Worm (Caenorhabditis elegans) whole organism, mixed stage, embryonic: ENCODE measurements around the gene Y39A1A.2.

Source experiments
- M03D4.4 ChIP-seq: sonication (generic microtip); optimal IDR thresholded peaks from 2 replicates; lab custom pipeline; 2017; ENCODE audit warnings: mild to moderate bottlenecking, missing genetic modification characterization, missing compliant biosample characterization
- bed-3 ChIP-seq: fragments of 200-800 bp; sonication (Bioruptor generic); optimal IDR thresholded peaks from 3 replicates; lab custom pipeline; 2018; ENCODE audit warnings: mild to moderate bottlenecking, missing genetic modification characterization, moderate library complexity, missing compliant biosample characterization
- blmp-1 ChIP-seq: fragments of 150-350 bp; optimal IDR thresholded peaks from 2 replicates; lab custom pipeline; 2014; ENCODE audit warnings: missing biosample characterization, missing genetic modification characterization
- ceh-39 ChIP-seq: fragments of 150-350 bp; optimal IDR thresholded peaks from 2 replicates; lab custom pipeline; 2014; ENCODE audit warnings: missing biosample characterization, missing genetic modification characterization
- ceh-43 ChIP-seq: fragments of 200-800 bp; sonication (Bioruptor generic); optimal IDR thresholded peaks from 2 replicates; lab custom pipeline; 2018; ENCODE audit warnings: mild to moderate bottlenecking, missing genetic modification characterization, moderate library complexity, missing compliant biosample characterization
- ceh-83 ChIP-seq: fragments of 200-800 bp; sonication (Bioruptor generic); optimal IDR thresholded peaks from 2 replicates; lab custom pipeline; 2018; ENCODE audit warnings: mild to moderate bottlenecking, missing genetic modification characterization, missing compliant biosample characterization
- ces-1 ChIP-seq: fragments of 150-350 bp; optimal IDR thresholded peaks from 2 replicates; lab custom pipeline; 2014; ENCODE audit warnings: missing biosample characterization, missing genetic modification reagents, missing genetic modification characterization
- cnd-1 ChIP-seq: fragments of 200-800 bp; sonication (Bioruptor generic); optimal IDR thresholded peaks from 2 replicates; lab custom pipeline; 2018; ENCODE audit warnings: mild to moderate bottlenecking, missing genetic modification characterization, missing compliant biosample characterization
- drap-1 ChIP-seq: fragments of 200-800 bp; sonication (Bioruptor generic); optimal IDR thresholded peaks from 3 replicates; lab custom pipeline; 2018; ENCODE audit warnings: mild to moderate bottlenecking, missing genetic modification characterization, missing compliant biosample characterization
- elt-1 ChIP-seq: sonication (generic microtip); optimal IDR thresholded peaks from 2 replicates; lab custom pipeline; 2017; ENCODE audit warnings: missing genetic modification characterization, mild to moderate bottlenecking, missing compliant biosample characterization, antibody characterized with exemption, moderate library complexity, borderline replicate concordance; ENCODE audit not compliant: insufficient read depth
- elt-3 ChIP-seq: fragments of 150-350 bp; optimal IDR thresholded peaks from 2 replicates; lab custom pipeline; 2014; ENCODE audit warnings: missing biosample characterization, missing genetic modification characterization
- flh-1 ChIP-seq: fragments of 200-800 bp; sonication (Bioruptor generic); optimal IDR thresholded peaks from 2 replicates; lab custom pipeline; 2018; ENCODE audit warnings: mild to moderate bottlenecking, missing genetic modification characterization, moderate library complexity, missing compliant biosample characterization
- ham-2 ChIP-seq: fragments of 200-800 bp; sonication (Bioruptor generic); optimal IDR thresholded peaks from 2 replicates; lab custom pipeline; 2018; ENCODE audit warnings: mild to moderate bottlenecking, missing genetic modification characterization, missing compliant biosample characterization
- hlh-1 ChIP-seq: fragments of 150-350 bp; optimal IDR thresholded peaks from 2 replicates; lab custom pipeline; 2014; ENCODE audit warnings: missing biosample characterization, missing genetic modification reagents, missing genetic modification characterization
- lin-13 ChIP-seq: fragments of 150-350 bp; optimal IDR thresholded peaks from 2 replicates; lab custom pipeline; 2014; ENCODE audit warnings: missing biosample characterization, missing genetic modification characterization
- lin-32 ChIP-seq: fragments of 200-800 bp; sonication (Bioruptor generic); optimal IDR thresholded peaks from 2 replicates; lab custom pipeline; 2018; ENCODE audit warnings: mild to moderate bottlenecking, missing genetic modification characterization, missing compliant biosample characterization
- lsy-2 ChIP-seq: fragments of 150-350 bp; optimal IDR thresholded peaks from 2 replicates; lab custom pipeline; 2014; ENCODE audit warnings: missing biosample characterization, missing genetic modification characterization
- mab-5 ChIP-seq: fragments of 150-350 bp; optimal IDR thresholded peaks from 2 replicates; lab custom pipeline; 2014; ENCODE audit warnings: missing biosample characterization, missing genetic modification characterization
- mep-1 ChIP-seq: fragments of 150-350 bp; optimal IDR thresholded peaks from 2 replicates; lab custom pipeline; 2017; ENCODE audit warnings: missing biosample characterization, missing genetic modification reagents, missing genetic modification characterization, inconsistent platforms
- mls-2 ChIP-seq: sonication (generic microtip); optimal IDR thresholded peaks from 2 replicates; lab custom pipeline; 2016; ENCODE audit warnings: mild to moderate bottlenecking, missing genetic modification characterization, moderate library complexity, missing compliant biosample characterization
- nhr-12 ChIP-seq: fragments of 150-350 bp; optimal IDR thresholded peaks from 2 replicates; lab custom pipeline; 2014; ENCODE audit warnings: missing biosample characterization, missing genetic modification characterization
- nhr-2 ChIP-seq: fragments of 150-350 bp; optimal IDR thresholded peaks from 2 replicates; lab custom pipeline; 2014; ENCODE audit warnings: missing biosample characterization, missing genetic modification characterization
- nhr-237 ChIP-seq: fragments of 150-350 bp; optimal IDR thresholded peaks from 2 replicates; lab custom pipeline; 2014; ENCODE audit warnings: missing biosample characterization, missing genetic modification characterization
- nhr-28 ChIP-seq: fragments of 150-350 bp; optimal IDR thresholded peaks from 2 replicates; lab custom pipeline; 2014; ENCODE audit warnings: missing biosample characterization, missing genetic modification characterization
- nhr-76 ChIP-seq: sonication (generic microtip); optimal IDR thresholded peaks from 2 replicates; lab custom pipeline; 2017; ENCODE audit warnings: missing biosample characterization, missing genetic modification characterization
- pha-4 ChIP-seq: fragments of 150-350 bp; optimal IDR thresholded peaks from 2 replicates; lab custom pipeline; 2018; ENCODE audit warnings: missing biosample characterization, missing genetic modification reagents, missing genetic modification characterization
- sem-2 ChIP-seq: fragments of 200-800 bp; sonication (Bioruptor generic); optimal IDR thresholded peaks from 2 replicates; lab custom pipeline; 2018; ENCODE audit warnings: mild to moderate bottlenecking, missing genetic modification characterization, missing compliant biosample characterization
- snpc-4 ChIP-seq: fragments of 150-350 bp; optimal IDR thresholded peaks from 2 replicates; lab custom pipeline; 2014; ENCODE audit warnings: missing biosample characterization, missing genetic modification characterization
- sptf-1 ChIP-seq: sonication (generic microtip); optimal IDR thresholded peaks from 2 replicates; lab custom pipeline; 2017; ENCODE audit warnings: mild to moderate bottlenecking, missing genetic modification characterization, moderate library complexity, missing compliant biosample characterization
- tbx-8 ChIP-seq: fragments of 200-800 bp; sonication (Bioruptor generic); optimal IDR thresholded peaks from 2 replicates; lab custom pipeline; 2018; ENCODE audit warnings: mild to moderate bottlenecking, missing genetic modification characterization, moderate library complexity, missing compliant biosample characterization
- unc-120 ChIP-seq: sonication (generic microtip); optimal IDR thresholded peaks from 2 replicates; lab custom pipeline; 2017; ENCODE audit warnings: missing genetic modification characterization, missing compliant biosample characterization; ENCODE audit not compliant: poor library complexity, severe bottlenecking
- unc-39 ChIP-seq: fragments of 150-350 bp; optimal IDR thresholded peaks from 2 replicates; lab custom pipeline; 2014; ENCODE audit warnings: missing biosample characterization, missing genetic modification characterization
- unc-62 ChIP-seq: fragments of 150-350 bp; optimal IDR thresholded peaks from 2 replicates; lab custom pipeline; 2014; ENCODE audit warnings: missing biosample characterization, missing genetic modification reagents, missing genetic modification characterization
- zip-8 ChIP-seq: fragments of 150-350 bp; optimal IDR thresholded peaks from 2 replicates; lab custom pipeline; 2014; ENCODE audit warnings: missing biosample characterization, missing genetic modification characterization
- ztf-11 ChIP-seq: fragments of 150-350 bp; optimal IDR thresholded peaks from 2 replicates; lab custom pipeline; 2014; ENCODE audit warnings: missing biosample characterization, missing genetic modification characterization

Gene Y39A1A.2

DNA sequence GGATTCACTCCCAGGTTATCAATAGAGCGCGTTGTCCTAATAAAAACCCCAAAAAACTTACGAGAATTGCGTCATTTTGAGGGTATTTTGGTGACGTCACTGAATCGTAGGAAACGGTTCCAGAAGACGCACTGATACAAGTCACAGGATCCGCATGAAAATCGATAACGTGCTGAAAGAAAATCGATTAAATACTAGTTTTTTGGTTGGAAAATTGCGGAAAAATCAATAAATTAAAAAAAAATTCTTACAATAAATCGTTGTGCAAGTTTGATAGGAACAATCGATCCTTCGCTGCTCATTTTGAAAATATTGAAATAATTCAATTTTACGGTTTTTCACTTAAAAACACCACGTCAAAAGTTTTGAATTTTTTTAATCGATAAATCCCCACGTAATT, at the start of gene Y39A1A.2:
Gene Y39A1A.2 (minus strand): TSS at position 319 of the 400 bp plus-strand sequence.
- TF ChIP-seq zip-8 (tag; lab: Kevin White, UChicago) (peak; percentile 76), pha-4 (tag; lab: Kevin White, UChicago) (no peak)

ce11 chrIII:10652833-10653232, 49.5 kb upstream of the Y39A1A.2 start:
- TF ChIP-seq hlh-1 (tag; lab: Kevin White, UChicago) (no peak), ceh-83 (no peak), snpc-4 (tag; lab: Kevin White, UChicago) (no peak), zip-8 (tag; lab: Kevin White, UChicago) (peak; percentile 79), cnd-1 (no peak)

DNA sequence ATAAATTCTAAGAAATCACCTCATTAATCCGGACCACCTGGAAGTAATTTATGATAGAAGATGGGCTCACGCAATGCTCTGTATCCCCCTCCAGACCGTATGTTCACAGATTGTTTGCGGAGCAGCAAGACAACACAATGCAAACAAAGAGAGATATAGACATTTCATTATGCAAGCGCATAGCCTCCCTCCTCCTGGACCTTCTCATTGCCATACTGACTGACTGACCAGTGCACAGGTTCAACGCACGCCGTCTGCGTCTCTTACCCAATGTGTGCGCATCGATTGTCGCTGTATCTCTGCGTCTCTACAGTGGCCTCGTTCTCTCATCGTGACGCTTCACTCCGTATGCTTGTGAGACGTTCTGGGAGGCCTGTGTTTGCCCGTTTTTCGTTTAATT, 48.3 kb upstream of the Y39A1A.2 start:
- TF ChIP-seq mls-2 (tag; lab: Kevin White, UChicago): peak; percentile 56
- TF ChIP-seq mep-1 (tag; lab: Kevin White, UChicago): no peak
- TF ChIP-seq ces-1 (GFP tag; lab: Kevin White, UChicago): peak; percentile 67
- peak; percentile 54 for TF ChIP-seq lsy-2 (tag; lab: Kevin White, UChicago)
- no peak for TF ChIP-seq ceh-83
- TF ChIP-seq unc-120 (tag; lab: Kevin White, UChicago): no peak
- TF ChIP-seq snpc-4 (tag; lab: Kevin White, UChicago): no peak
- TF ChIP-seq sptf-1 (tag; lab: Kevin White, UChicago): no peak
- TF ChIP-seq hlh-1 (tag; lab: Kevin White, UChicago): no peak
- TF ChIP-seq pha-4 (tag; lab: Kevin White, UChicago): peak; percentile 95
- no peak for TF ChIP-seq ceh-43 (GFP tag; lab: Kevin White, UChicago)
- TF ChIP-seq blmp-1: no peak
- TF ChIP-seq unc-62 (GFP tag; lab: Kevin White, UChicago): peak; percentile 24
- no peak for TF ChIP-seq flh-1 (GFP tag; lab: Kevin White, UChicago)
- TF ChIP-seq lin-32 (GFP tag; lab: Kevin White, UChicago): peak; percentile 42
- no peak for TF ChIP-seq nhr-12 (tag; lab: Kevin White, UChicago)
- peak; percentile 69 for TF ChIP-seq ham-2 (GFP tag; lab: Kevin White, UChicago)
- no peak for TF ChIP-seq nhr-237
- TF ChIP-seq bed-3 (GFP tag; lab: Kevin White, UChicago): no peak
- no peak for TF ChIP-seq mab-5
- no peak for TF ChIP-seq unc-39
- peak; percentile 44 for TF ChIP-seq cnd-1
- no peak for TF ChIP-seq tbx-8 (GFP tag; lab: Kevin White, UChicago)
- TF ChIP-seq elt-3 (tag; lab: Kevin White, UChicago): no peak
- no peak for TF ChIP-seq nhr-28 (tag; lab: Kevin White, UChicago)
- no peak for TF ChIP-seq nhr-76
- TF ChIP-seq drap-1 (GFP tag; lab: Kevin White, UChicago): peak; percentile 18
- TF ChIP-seq M03D4.4 (tag; lab: Kevin White, UChicago): no peak
- peak; percentile 56 for TF ChIP-seq nhr-2 (tag; lab: Kevin White, UChicago)
- TF ChIP-seq zip-8 (tag; lab: Kevin White, UChicago): peak; percentile 32
- peak; percentile 64 for TF ChIP-seq lin-13 (tag; lab: Kevin White, UChicago)
- TF ChIP-seq sem-2: peak; percentile 27
- TF ChIP-seq ceh-39 (tag; lab: Kevin White, UChicago): peak; percentile 70
- TF ChIP-seq ztf-11 (tag; lab: Kevin White, UChicago): no peak
- no peak for TF ChIP-seq elt-1 (tag; lab: Kevin White, UChicago)

DNA sequence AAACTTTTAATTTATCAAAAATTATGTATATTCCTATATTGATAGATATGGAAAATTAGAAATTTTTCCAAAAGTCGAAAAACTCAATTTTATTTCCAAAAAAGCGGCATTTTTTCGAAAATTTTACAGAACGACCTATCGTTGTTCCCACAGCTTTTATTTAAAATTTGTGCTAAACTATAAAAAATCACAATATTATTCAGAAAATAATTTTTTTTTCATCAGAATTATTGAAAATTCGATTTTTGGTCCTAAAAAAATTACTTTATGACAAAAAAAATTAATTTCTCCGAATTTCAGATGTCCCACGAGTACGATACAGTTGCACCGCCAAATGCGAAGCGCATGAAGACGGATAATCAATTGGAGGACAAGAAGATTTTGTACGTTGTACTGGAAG, 45.9 kb upstream of the Y39A1A.2 start, which contains the start of gene emg-1:
Gene emg-1 (plus strand): TSS at position 301 of the 400 bp plus-strand sequence.
- TF ChIP-seq lin-32 (GFP tag; lab: Kevin White, UChicago): no peak
- TF ChIP-seq zip-8 (tag; lab: Kevin White, UChicago): no peak
- TF ChIP-seq sptf-1 (tag; lab: Kevin White, UChicago): no peak
- TF ChIP-seq nhr-237: no peak
- TF ChIP-seq ceh-43 (GFP tag; lab: Kevin White, UChicago): no peak
- TF ChIP-seq hlh-1 (tag; lab: Kevin White, UChicago): no peak
- TF ChIP-seq ces-1 (GFP tag; lab: Kevin White, UChicago): no peak
- TF ChIP-seq ztf-11 (tag; lab: Kevin White, UChicago): no peak
- TF ChIP-seq ham-2 (GFP tag; lab: Kevin White, UChicago): no peak
- no peak for TF ChIP-seq drap-1 (GFP tag; lab: Kevin White, UChicago)
- TF ChIP-seq bed-3 (GFP tag; lab: Kevin White, UChicago): no peak
- no peak for TF ChIP-seq nhr-2 (tag; lab: Kevin White, UChicago)
- TF ChIP-seq lin-13 (tag; lab: Kevin White, UChicago): no peak
